Fruit fly (Drosophila melanogaster): ENCODE results near the gene Nepl7.

Gene Nepl7

dm6 chr2L:12669614-12670013 is at the start of gene Nepl7:
TSS of gene Nepl7 (minus strand) at chr2L:12669714.
- no peak for TF ChIP-seq CG8478 (optimal IDR thresholded peaks at IDR 0.05)
- no peak for TF ChIP-seq CTCF (optimal IDR thresholded peaks at IDR 0.05)

- no peak for TF ChIP-seq CTCF (optimal IDR thresholded peaks at IDR 0.05)
These were observed 49.2 kb upstream of the Nepl7 start, which contains the start of gene MRP for dm6 chr2L:12718437-12719376. TSS of gene MRP (plus strand) at chr2L:12719045.

- TF ChIP-seq CG8478 (optimal IDR thresholded peaks at IDR 0.05), result no peak
- TF ChIP-seq CTCF (optimal IDR thresholded peaks at IDR 0.05), result no peak
These were observed 43.3 kb upstream of the Nepl7 start, which contains the start of gene CG5787 for dm6 chr2L:12712852-12713251. TSS of gene CG5787 (minus strand) at chr2L:12712952.

dm6 chr2L:12712255-12712654 is 42.7 kb upstream of the Nepl7 start:
- no peak for TF ChIP-seq CG8478 (optimal IDR thresholded peaks at IDR 0.05)
- no peak for TF ChIP-seq CTCF (optimal IDR thresholded peaks at IDR 0.05)

- TF ChIP-seq CTCF (optimal IDR thresholded peaks at IDR 0.05) (no peak), CG8478 (optimal IDR thresholded peaks at IDR 0.05) (no peak)
These were observed 39.1 kb upstream of the Nepl7 start for dm6 chr2L:12708576-12708975.

dm6 chr2L:12707540-12707939 is 38.0 kb upstream of the Nepl7 start, which contains the start of the genes CG6180 and CG15484:
TSS of gene CG6180 (plus strand) at chr2L:12707661.
TSS of gene CG15484 (minus strand) at chr2L:12707711.
- TF ChIP-seq CG8478 (optimal IDR thresholded peaks at IDR 0.05) (no peak), CTCF (optimal IDR thresholded peaks at IDR 0.05) (no peak)

dm6 chr2L:12705376-12705775 is 35.9 kb upstream of the Nepl7 start:
- TF ChIP-seq CTCF (optimal IDR thresholded peaks at IDR 0.05) (no peak), CG8478 (optimal IDR thresholded peaks at IDR 0.05) (no peak)

dm6 chr2L:12704418-12704920 is 35.0 kb upstream of the Nepl7 start, which contains the start of the genes CG5776 and spict:
TSS of gene CG5776 (minus strand) at chr2L:12704451.
TSS of gene spict (plus strand) at chr2L:12704725.
- TF ChIP-seq CTCF (optimal IDR thresholded peaks at IDR 0.05) (peak in 1 of 2 experiments; percentile 15), CG8478 (optimal IDR thresholded peaks at IDR 0.05) (no peak)

- TF ChIP-seq CTCF (optimal IDR thresholded peaks at IDR 0.05), result no peak
- TF ChIP-seq CG8478 (optimal IDR thresholded peaks at IDR 0.05), result no peak
These were observed 32.0 kb upstream of the Nepl7 start for dm6 chr2L:12701498-12701897.

- TF ChIP-seq CTCF (optimal IDR thresholded peaks at IDR 0.05), result no peak
These were observed 31.0 kb upstream of the Nepl7 start, which contains the start of gene CG17036 for dm6 chr2L:12700381-12700963. TSS of gene CG17036 (minus strand) at chr2L:12700746.

dm6 chr2L:12697223-12697622 is 27.7 kb upstream of the Nepl7 start, which contains the start of gene CG5781:
TSS of gene CG5781 (minus strand) at chr2L:12697323.
- TF ChIP-seq CG8478 (optimal IDR thresholded peaks at IDR 0.05), result no peak
- TF ChIP-seq CTCF (optimal IDR thresholded peaks at IDR 0.05), result no peak

dm6 chr2L:12694823-12695420 is 25.4 kb upstream of the Nepl7 start, which contains the start of the genes IFT43 and PICK1:
TSS of gene IFT43 (minus strand) at chr2L:12694988.
TSS of gene PICK1 (plus strand) at chr2L:12695033.
- TF ChIP-seq CG8478 (optimal IDR thresholded peaks at IDR 0.05), result no peak
- no peak for TF ChIP-seq CTCF (optimal IDR thresholded peaks at IDR 0.05)

dm6 chr2L:12692343-12693079 is 23.0 kb upstream of the Nepl7 start, which contains the start of the genes CCT4 and CG6153:
TSS of gene CCT4 (minus strand) at chr2L:12692934.
TSS of gene CG6153 (plus strand) at chr2L:12692993.
- TF ChIP-seq CTCF (optimal IDR thresholded peaks at IDR 0.05) (no peak), CG8478 (optimal IDR thresholded peaks at IDR 0.05) (no peak)

- TF ChIP-seq CG8478 (optimal IDR thresholded peaks at IDR 0.05) (no peak), CTCF (optimal IDR thresholded peaks at IDR 0.05) (no peak)
These were observed 19.8 kb upstream of the Nepl7 start for dm6 chr2L:12689281-12689765.
